Fruit fly (Drosophila melanogaster) whole organism: ENCODE results near the gene CG6154.

Experiments used
- CG8478 ChIP-seq: fragments of >200 bp; optimal IDR thresholded peaks from 2 replicates; lab custom pipeline; 2018; ENCODE audit warnings: inconsistent platforms
- Dll ChIP-seq: fragments of >200 bp; optimal IDR thresholded peaks from 2 replicates; lab custom pipeline; 2017
- usp ChIP-seq: fragments of >200 bp; optimal IDR thresholded peaks from 2 replicates; lab custom pipeline; 2017; ENCODE audit warnings: missing biosample characterization, missing genetic modification characterization, mixed read lengths

DNA sequence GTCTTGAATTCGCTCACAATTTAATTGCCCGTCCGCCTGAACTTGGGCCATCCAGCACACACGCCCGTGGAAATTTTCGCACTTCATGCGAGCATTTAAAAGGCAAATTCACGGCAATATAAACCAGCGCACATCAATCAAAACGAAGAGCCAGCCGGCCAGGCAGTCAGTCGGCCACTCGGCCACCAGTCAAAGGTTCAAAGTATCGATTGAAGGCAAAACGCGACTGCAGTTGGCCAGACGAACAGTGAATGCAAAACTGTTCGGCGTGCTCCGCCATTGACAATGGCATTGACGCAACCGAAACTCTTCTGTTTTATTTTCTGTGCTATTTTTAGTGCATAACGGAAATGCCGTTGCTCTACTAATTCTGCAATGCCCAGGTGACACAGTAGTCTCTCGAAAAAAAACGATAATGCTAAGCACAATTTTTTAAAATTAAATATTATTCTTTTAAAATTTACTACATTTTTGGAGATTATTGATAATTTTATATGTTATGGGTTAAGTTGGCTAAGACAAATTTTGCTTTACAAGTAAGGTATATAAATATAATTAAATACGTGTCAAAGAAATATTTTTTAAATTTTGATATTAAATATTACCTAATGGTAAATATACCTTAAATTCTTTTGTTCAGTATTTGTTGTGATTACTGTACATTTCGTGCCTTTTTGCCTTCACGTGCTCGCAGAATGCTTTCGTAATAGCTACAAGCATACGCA lies 14.5 kb upstream of the CG6154 start:
- no peak for TF ChIP-seq CG8478
- TF ChIP-seq usp: no peak
- no peak for TF ChIP-seq Dll (lab: Kevin White, UChicago)
